Comparison of ENCODE assay signal across 2 fruit fly cellular contexts in genomic region chr3L:12095960-12096359, dm6.
A peak's percentile ranks its signal among the peaks of the same experiment; 100 is the strongest.
TF ChIP-seq lines count a peak whose summit lies in the region.

No protein-coding gene starts in this region.

TF ChIP-seq in whole organism, prepupa, 60 proteins besides CTCF, POLR2A, EP300 and RAD21:
- TF ChIP-seq cyc (GFP tag; optimal IDR thresholded peaks at IDR 0.05; lab: Kevin White, UChicago) = peak; percentile 28
- peak; percentile 2 for TF ChIP-seq OdsH (GFP tag; optimal IDR thresholded peaks at IDR 0.05; lab: Kevin White, UChicago)
- peak; percentile 2 for TF ChIP-seq Eip75B (GFP tag; optimal IDR thresholded peaks at IDR 0.05; lab: Kevin White, UChicago)
- TF ChIP-seq CG11294 (GFP tag; IDR thresholded peaks at IDR 0.05; lab: Robert Waterston, UW) = no peak
- TF ChIP-seq CG11762 (GFP tag; optimal IDR thresholded peaks at IDR 0.05; lab: Kevin White, UChicago; ENCODE audit: insufficient read depth) = no peak
- no peak for TF ChIP-seq CG6276 (GFP tag; optimal IDR thresholded peaks at IDR 0.05; lab: Kevin White, UChicago)
- TF ChIP-seq CG6808 (GFP tag; optimal IDR thresholded peaks at IDR 0.05; lab: Kevin White, UChicago) = no peak
- no peak for TF ChIP-seq Eip78C (GFP tag; lab: Kevin White, UChicago)
- peak; percentile 4 for TF ChIP-seq CG34406 (GFP tag; optimal IDR thresholded peaks at IDR 0.05; lab: Kevin White, UChicago)
- TF ChIP-seq dac (GFP tag; optimal IDR thresholded peaks at IDR 0.05; lab: Kevin White, UChicago) = no peak
- peak; percentile 66 for TF ChIP-seq esn (GFP tag; optimal IDR thresholded peaks at IDR 0.05; lab: Kevin White, UChicago)
- no peak for TF ChIP-seq CG6792 (GFP tag; optimal IDR thresholded peaks at IDR 0.05; lab: Kevin White, UChicago)
- peak; percentile 1 for TF ChIP-seq Hr39 (GFP tag; optimal IDR thresholded peaks at IDR 0.05; lab: Kevin White, UChicago)
- peak; percentile 20 for TF ChIP-seq topi (GFP tag; optimal IDR thresholded peaks at IDR 0.05; lab: Kevin White, UChicago)
- TF ChIP-seq Met (GFP tag; optimal IDR thresholded peaks at IDR 0.05; lab: Kevin White, UChicago) = peak; percentile 37
- TF ChIP-seq fd59A (GFP tag; optimal IDR thresholded peaks at IDR 0.05; lab: Kevin White, UChicago) = no peak
- TF ChIP-seq svp (GFP tag; lab: Kevin White, UChicago) = peak; percentile 69
- no peak for TF ChIP-seq Lpt (GFP tag; optimal IDR thresholded peaks at IDR 0.05; lab: Kevin White, UChicago)
- TF ChIP-seq CG8319 (GFP tag; optimal IDR thresholded peaks at IDR 0.05; lab: Kevin White, UChicago) = no peak
- TF ChIP-seq Smox (GFP tag; optimal IDR thresholded peaks at IDR 0.05; lab: Kevin White, UChicago) = peak; percentile 31
- TF ChIP-seq CG11902 (GFP tag; optimal IDR thresholded peaks at IDR 0.05; lab: Kevin White, UChicago) = no peak
- peak; percentile 8 for TF ChIP-seq CG31627 (GFP tag; optimal IDR thresholded peaks at IDR 0.05; lab: Kevin White, UChicago)
- TF ChIP-seq lz (GFP tag; optimal IDR thresholded peaks at IDR 0.05; lab: Kevin White, UChicago) = peak; percentile 31
- peak; percentile 16 for TF ChIP-seq pdm3 (GFP tag; optimal IDR thresholded peaks at IDR 0.05; lab: Kevin White, UChicago)
- TF ChIP-seq CG9139 (GFP tag; optimal IDR thresholded peaks at IDR 0.05; lab: Kevin White, UChicago) = no peak
TF ChIP-seq in whole organism, prepupa: peak in this region for 13.

TF ChIP-seq in whole organism, wandering third instar larva, 38 proteins besides CTCF, POLR2A, EP300 and RAD21:
- TF ChIP-seq sage (GFP tag; optimal IDR thresholded peaks at IDR 0.05; lab: Kevin White, UChicago) (no peak), ey (GFP tag; optimal IDR thresholded peaks at IDR 0.05; lab: Kevin White, UChicago) (peak; percentile 10), Sp1 (GFP tag; optimal IDR thresholded peaks at IDR 0.05; lab: Kevin White, UChicago) (no peak), dmrt93B (GFP tag; optimal IDR thresholded peaks at IDR 0.05; lab: Kevin White, UChicago) (no peak), fru (GFP tag; optimal IDR thresholded peaks at IDR 0.05; lab: Kevin White, UChicago) (no peak), woc (GFP tag; optimal IDR thresholded peaks at IDR 0.05; lab: Kevin White, UChicago) (peak; percentile 16), GATAd (GFP tag; optimal IDR thresholded peaks at IDR 0.05; lab: Kevin White, UChicago) (no peak), h (GFP tag; optimal IDR thresholded peaks at IDR 0.05; lab: Kevin White, UChicago) (peak; percentile 2), foxo (GFP tag; optimal IDR thresholded peaks at IDR 0.05; lab: Kevin White, UChicago) (peak in 1 of 2 experiments; percentile 14)

Comparison
In these comparisons a context has a peak if more than half of its experiments do, and no peak if none do; other contexts are left out.
1. Of the 1 proteins assayed by ChIP-seq in both whole organism, prepupa and whole organism, wandering third instar larva: peak only in whole organism, prepupa: OdsH; only in whole organism, wandering third instar larva: none; in both: none; in neither: 0.